Worm (Caenorhabditis elegans) whole organism, L1 larva: Measurements from ENCODE around the gene mdt-10.

Experiments
- C04F5.9 ChIP-seq: sonication (generic microtip); optimal IDR thresholded peaks from 2 replicates; lab custom pipeline; 2016; ENCODE audit warnings: missing genetic modification characterization, missing compliant biosample characterization
- C16A3.4 ChIP-seq: fragments of 150-350 bp; optimal IDR thresholded peaks from 2 replicates; lab custom pipeline; 2014; ENCODE audit warnings: missing biosample characterization, missing genetic modification characterization
- aha-1 ChIP-seq: fragments of 150-350 bp; optimal IDR thresholded peaks from 2 replicates; lab custom pipeline; 2014; ENCODE audit warnings: missing biosample characterization, missing genetic modification characterization
- alr-1 ChIP-seq: fragments of 200-800 bp; sonication (Bioruptor generic); optimal IDR thresholded peaks from 2 replicates; lab custom pipeline; 2018; ENCODE audit warnings: borderline replicate concordance, mild to moderate bottlenecking, missing genetic modification characterization, missing compliant biosample characterization
- aly-2 ChIP-seq: fragments of 150-350 bp; optimal IDR thresholded peaks from 2 replicates; lab custom pipeline; 2014; ENCODE audit warnings: missing biosample characterization, missing genetic modification characterization
- blmp-1 ChIP-seq: fragments of 150-350 bp; optimal IDR thresholded peaks from 2 replicates; lab custom pipeline; 2014; ENCODE audit warnings: missing biosample characterization, missing genetic modification characterization
- ceh-8 ChIP-seq: fragments of 200-800 bp; sonication (Bioruptor generic); optimal IDR thresholded peaks from 2 replicates; lab custom pipeline; 2018; ENCODE audit warnings: mild to moderate bottlenecking, missing genetic modification characterization, moderate library complexity, missing compliant biosample characterization
- ceh-88 ChIP-seq: fragments of 200-800 bp; sonication (Bioruptor generic); IDR thresholded peaks from 2 replicates; pipeline ENCODE4 v1.3.6; 2022; ENCODE audit warnings: missing genetic modification characterization, missing compliant biosample characterization
- ceh-90 ChIP-seq: sonication (generic microtip); optimal IDR thresholded peaks from 2 replicates; lab custom pipeline; 2016; ENCODE audit warnings: missing genetic modification characterization, missing compliant biosample characterization
- ces-1 ChIP-seq: fragments of 150-350 bp; optimal IDR thresholded peaks from 2 replicates; lab custom pipeline; 2014; ENCODE audit warnings: missing biosample characterization, missing genetic modification reagents, missing genetic modification characterization
- dpl-1 ChIP-seq, 3 experiments: fragments of 150-350 bp in 2 of 3; sonication (generic microtip) in 1 of 3; optimal IDR thresholded peaks; 2 replicates each; lab custom pipeline; 2014 to 2017; ENCODE audit warnings: missing biosample characterization in 3 of 3, missing genetic modification characterization in 3 of 3, missing genetic modification reagents in 3 of 3
- efl-1 ChIP-seq, 4 experiments: fragments of 150-350 bp; optimal IDR thresholded peaks in 3 of 4; peaks in 1 of 4; 1 replicate in 1 of 4; 2 replicates in 3 of 4; lab custom pipeline; 2014; ENCODE audit warnings: missing biosample characterization in 2 of 4, missing genetic modification characterization in 2 of 4, missing genetic modification reagents in 2 of 4
- efl-3 ChIP-seq: fragments of 200-800 bp; sonication (Bioruptor generic); optimal IDR thresholded peaks from 2 replicates; lab custom pipeline; 2018; ENCODE audit warnings: mild to moderate bottlenecking, missing genetic modification characterization, missing compliant biosample characterization
- elt-2 ChIP-seq: sonication (generic microtip); optimal IDR thresholded peaks from 2 replicates; lab custom pipeline; 2016; ENCODE audit warnings: missing genetic modification characterization, mild to moderate bottlenecking, inconsistent platforms, missing compliant biosample characterization, missing genetic modification reagents
- elt-3 ChIP-seq, 6 experiments: fragments of 150-350 bp in 1 of 6; sonication (generic microtip); optimal IDR thresholded peaks; 2 replicates each; lab custom pipeline; 2017 to 2018; ENCODE audit warnings: missing biosample characterization in 6 of 6, missing genetic modification characterization in 6 of 6, inconsistent platforms in 1 of 6
- ets-5 ChIP-seq: fragments of 200-800 bp; sonication (Bioruptor generic); IDR thresholded peaks from 2 replicates; pipeline ENCODE4 v1.3.6; 2022; ENCODE audit warnings: missing genetic modification characterization, missing compliant biosample characterization
- fkh-4 ChIP-seq: sonication (generic microtip); optimal IDR thresholded peaks from 2 replicates; lab custom pipeline; 2016; ENCODE audit warnings: missing compliant biosample characterization, missing genetic modification characterization, borderline replicate concordance
- fkh-8 ChIP-seq: sonication (generic microtip); optimal IDR thresholded peaks from 2 replicates; lab custom pipeline; 2016; ENCODE audit warnings: mild to moderate bottlenecking, missing genetic modification characterization, missing compliant biosample characterization
- fos-1 ChIP-seq: fragments of 150-350 bp; optimal IDR thresholded peaks from 2 replicates; lab custom pipeline; 2014; ENCODE audit warnings: missing biosample characterization, missing genetic modification characterization
- grh-1 ChIP-seq: fragments of 200-800 bp; sonication (Bioruptor generic); IDR thresholded peaks from 2 replicates; pipeline ENCODE4 v1.3.6; 2022; ENCODE audit warnings: missing genetic modification reagents, missing genetic modification characterization, missing compliant biosample characterization
- hlh-4 ChIP-seq: sonication (generic microtip); optimal IDR thresholded peaks from 2 replicates; lab custom pipeline; 2016; ENCODE audit warnings: mild to moderate bottlenecking, missing genetic modification characterization, missing compliant biosample characterization
- hpl-2 ChIP-seq: fragments of 150-350 bp; optimal IDR thresholded peaks from 2 replicates; lab custom pipeline; 2014; ENCODE audit warnings: missing biosample characterization, missing genetic modification reagents, missing genetic modification characterization
- irx-1 ChIP-seq: sonication (generic microtip); optimal IDR thresholded peaks from 2 replicates; lab custom pipeline; 2016; ENCODE audit warnings: missing genetic modification characterization, missing compliant biosample characterization
- isw-1 ChIP-seq: fragments of 200-800 bp; sonication (Bioruptor generic); IDR thresholded peaks from 2 replicates; pipeline ENCODE4 v1.3.6; 2022; ENCODE audit warnings: missing genetic modification characterization, missing compliant biosample characterization
- lin-13 ChIP-seq: fragments of 150-350 bp; optimal IDR thresholded peaks from 2 replicates; lab custom pipeline; 2014; ENCODE audit warnings: missing biosample characterization, missing genetic modification reagents, missing genetic modification characterization
- lin-14 ChIP-seq: fragments of 200-800 bp; sonication (Bioruptor generic); optimal IDR thresholded peaks from 2 replicates; lab custom pipeline; 2018; ENCODE audit warnings: mild to moderate bottlenecking, missing genetic modification characterization, moderate library complexity, missing compliant biosample characterization
- lin-35 ChIP-seq, 2 experiments: fragments of 150-350 bp; optimal IDR thresholded peaks; 2 replicates each; lab custom pipeline; 2014; ENCODE audit warnings: missing biosample characterization in 2 of 2, missing genetic modification characterization in 2 of 2, missing genetic modification reagents in 2 of 2
- lin-39 ChIP-seq: fragments of 150-350 bp; optimal IDR thresholded peaks from 2 replicates; lab custom pipeline; 2014; ENCODE audit warnings: missing biosample characterization, missing genetic modification reagents, missing genetic modification characterization
- mef-2 ChIP-seq: fragments of 150-350 bp; optimal IDR thresholded peaks from 2 replicates; lab custom pipeline; 2014; ENCODE audit warnings: missing biosample characterization, missing genetic modification characterization
- nhr-11 ChIP-seq: fragments of 150-350 bp; optimal IDR thresholded peaks from 2 replicates; lab custom pipeline; 2014; ENCODE audit warnings: missing biosample characterization, missing genetic modification characterization
- nhr-28 ChIP-seq: fragments of 150-350 bp; optimal IDR thresholded peaks from 2 replicates; lab custom pipeline; 2014; ENCODE audit warnings: missing biosample characterization, missing genetic modification characterization
- nhr-47 ChIP-seq: sonication (generic microtip); optimal IDR thresholded peaks from 2 replicates; lab custom pipeline; 2016; ENCODE audit warnings: mild to moderate bottlenecking, missing genetic modification characterization, moderate library complexity, missing compliant biosample characterization
- nhr-71 ChIP-seq: sonication (generic microtip); optimal IDR thresholded peaks from 2 replicates; lab custom pipeline; 2016; ENCODE audit warnings: mild to moderate bottlenecking, missing genetic modification characterization, moderate library complexity, missing compliant biosample characterization
- nhr-76 ChIP-seq: sonication (generic microtip); optimal IDR thresholded peaks from 2 replicates; lab custom pipeline; 2017; ENCODE audit warnings: missing biosample characterization, missing genetic modification characterization
- nhr-77 ChIP-seq: fragments of 150-350 bp; optimal IDR thresholded peaks from 2 replicates; lab custom pipeline; 2014; ENCODE audit warnings: missing biosample characterization, missing genetic modification characterization
- nhr-84 ChIP-seq: sonication (generic microtip); optimal IDR thresholded peaks from 2 replicates; lab custom pipeline; 2017; ENCODE audit warnings: missing biosample characterization, missing genetic modification characterization
- nhr-85 ChIP-seq: sonication (generic microtip); peaks from one replicate; lab custom pipeline; 2016; ENCODE audit warnings: missing genetic modification characterization, inconsistent platforms, missing compliant biosample characterization
- pag-3 ChIP-seq: sonication (generic microtip); optimal IDR thresholded peaks from 2 replicates; lab custom pipeline; 2017; ENCODE audit warnings: missing genetic modification characterization, mild to moderate bottlenecking, missing compliant biosample characterization, antibody characterized with exemption, borderline replicate concordance; ENCODE audit not compliant: insufficient read depth
- pax-3 ChIP-seq: fragments of 200-800 bp; sonication (Bioruptor generic); optimal IDR thresholded peaks from 2 replicates; lab custom pipeline; 2018; ENCODE audit warnings: mild to moderate bottlenecking, missing genetic modification characterization, moderate library complexity, missing compliant biosample characterization
- pqm-1 ChIP-seq: sonication (generic microtip); optimal IDR thresholded peaks from 3 replicates; lab custom pipeline; 2017; ENCODE audit warnings: missing biosample characterization, missing genetic modification characterization
- rnt-1 ChIP-seq: sonication (generic microtip); optimal IDR thresholded peaks from 2 replicates; lab custom pipeline; 2016; ENCODE audit warnings: mild to moderate bottlenecking, missing genetic modification characterization, moderate library complexity, missing compliant biosample characterization
- snpc-4 ChIP-seq: fragments of 150-350 bp; optimal IDR thresholded peaks from 2 replicates; lab custom pipeline; 2014; ENCODE audit warnings: missing biosample characterization, missing genetic modification characterization
- snu-23 ChIP-seq: sonication (generic microtip); optimal IDR thresholded peaks from 2 replicates; lab custom pipeline; 2016; ENCODE audit warnings: missing genetic modification characterization, missing compliant biosample characterization
- sox-4 ChIP-seq: sonication (generic microtip); optimal IDR thresholded peaks from 2 replicates; lab custom pipeline; 2016; ENCODE audit warnings: missing genetic modification characterization, missing compliant biosample characterization
- sptf-1 ChIP-seq: fragments of 150-350 bp; optimal IDR thresholded peaks from 2 replicates; lab custom pipeline; 2014; ENCODE audit warnings: missing biosample characterization, missing genetic modification characterization
- tbx-2 ChIP-seq: sonication (generic microtip); optimal IDR thresholded peaks from 2 replicates; lab custom pipeline; 2016; ENCODE audit warnings: missing genetic modification characterization, missing compliant biosample characterization
- tlp-1 ChIP-seq: fragments of 150-350 bp; optimal IDR thresholded peaks from 2 replicates; lab custom pipeline; 2014; ENCODE audit warnings: missing biosample characterization, missing genetic modification characterization
- unc-30 ChIP-seq: sonication (generic microtip); optimal IDR thresholded peaks from 2 replicates; lab custom pipeline; 2017; ENCODE audit warnings: missing biosample characterization, missing genetic modification characterization
- unc-62 ChIP-seq: fragments of 150-350 bp; optimal IDR thresholded peaks from 2 replicates; lab custom pipeline; 2014; ENCODE audit warnings: missing biosample characterization, missing genetic modification reagents, missing genetic modification characterization
- vab-15 ChIP-seq: sonication (generic microtip); optimal IDR thresholded peaks from 2 replicates; lab custom pipeline; 2017; ENCODE audit warnings: missing genotype, mild to moderate bottlenecking, missing genetic modification characterization, missing compliant biosample characterization
- xbp-1 ChIP-seq: sonication (generic microtip); optimal IDR thresholded peaks from 2 replicates; lab custom pipeline; 2016; ENCODE audit warnings: missing genetic modification characterization, missing compliant biosample characterization
- zip-4 ChIP-seq: fragments of 200-800 bp; sonication (Bioruptor generic); optimal IDR thresholded peaks from 2 replicates; lab custom pipeline; 2018; ENCODE audit warnings: mild to moderate bottlenecking, missing genetic modification characterization, moderate library complexity, missing compliant biosample characterization
- ztf-11 ChIP-seq, 2 experiments: sonication (generic microtip); optimal IDR thresholded peaks; 2 replicates each; lab custom pipeline; 2016 to 2017; ENCODE audit warnings: missing genetic modification characterization in 2 of 2, missing biosample characterization in 1 of 2, missing compliant biosample characterization in 1 of 2
- ztf-4 ChIP-seq: fragments of 150-350 bp; optimal IDR thresholded peaks from 2 replicates; lab custom pipeline; 2014; ENCODE audit warnings: missing biosample characterization, missing genetic modification characterization

The mdt-10 gene

DNA sequence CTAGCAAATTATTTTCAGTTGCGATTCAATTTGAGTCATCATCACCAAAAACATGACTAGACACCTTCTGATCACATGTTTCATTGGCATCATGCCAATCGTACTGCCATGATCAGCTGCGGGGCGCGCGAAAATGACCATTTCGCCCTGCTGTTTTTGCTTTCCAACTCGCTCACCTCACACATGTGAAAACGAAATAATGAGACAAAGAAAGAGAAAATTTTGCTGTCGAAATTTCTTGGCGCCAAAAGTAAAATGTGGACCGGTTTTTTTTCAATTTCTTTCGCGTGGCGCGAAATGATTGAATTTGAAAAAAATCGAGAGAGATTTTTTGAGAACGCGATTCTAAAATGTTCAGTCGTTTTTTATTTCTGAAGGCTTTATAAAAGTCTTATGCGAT is 48.0 kb downstream of the mdt-10 start (continued):
- peak; percentile 77 for TF ChIP-seq lin-14
- no peak for TF ChIP-seq zip-4 (GFP tag; lab: Kevin White, UChicago)
- TF ChIP-seq C04F5.9 (tag; lab: Kevin White, UChicago): no peak
- peak; percentile 19 for TF ChIP-seq nhr-47 (tag; lab: Kevin White, UChicago)
- TF ChIP-seq xbp-1 (tag; lab: Kevin White, UChicago): no peak
- no peak for TF ChIP-seq rnt-1 (tag; lab: Kevin White, UChicago)
- TF ChIP-seq tbx-2 (tag; lab: Kevin White, UChicago): no peak
- TF ChIP-seq sox-4: no peak
- peak; percentile 57 to 65 for TF ChIP-seq efl-1 (optimal IDR thresholded peaks at IDR 0.05; lab: Kevin White, UChicago)
- peak; percentile 75 to 97 for TF ChIP-seq efl-1 (GFP tag; optimal IDR thresholded peaks at IDR 0.05 in 1 of 2; lab: Kevin White, UChicago)
- TF ChIP-seq aly-2: no peak
- TF ChIP-seq nhr-77 (tag; lab: Kevin White, UChicago): no peak
- no peak for TF ChIP-seq hlh-4
- no peak for TF ChIP-seq ets-5
- peak in 2 of 6 experiments; percentile 23 to 28 for TF ChIP-seq elt-3 (tag; optimal IDR thresholded peaks at IDR 0.05; lab: Kevin White, UChicago)
- TF ChIP-seq aha-1: no peak
- no peak for TF ChIP-seq snpc-4
- peak; percentile 28 for TF ChIP-seq pag-3 (tag; lab: Kevin White, UChicago)
- no peak for TF ChIP-seq elt-2 (tag; lab: Kevin White, UChicago)
- peak; percentile 90 for TF ChIP-seq grh-1
- TF ChIP-seq nhr-85: peak; percentile 98
- TF ChIP-seq fkh-4 (tag; lab: Kevin White, UChicago): no peak
- no peak for TF ChIP-seq isw-1 (GFP tag; lab: Robert Waterston, UW)
- TF ChIP-seq nhr-76 (tag; lab: Kevin White, UChicago): no peak
- peak; percentile 52 for TF ChIP-seq snu-23
- TF ChIP-seq tlp-1 (tag; lab: Kevin White, UChicago): no peak
- TF ChIP-seq ztf-4: no peak
- no peak for TF ChIP-seq nhr-84
- no peak for TF ChIP-seq pax-3
- no peak for TF ChIP-seq lin-39 (tag; lab: Kevin White, UChicago)
- peak; percentile 74 for TF ChIP-seq nhr-71
- no peak for TF ChIP-seq ceh-90 (tag; lab: Kevin White, UChicago)
- TF ChIP-seq pqm-1 (tag; lab: Kevin White, UChicago): no peak
- TF ChIP-seq sptf-1: no peak
- TF ChIP-seq unc-30 (tag; lab: Kevin White, UChicago): no peak
- no peak for TF ChIP-seq C16A3.4
- TF ChIP-seq hpl-2 (GFP tag; lab: Kevin White, UChicago): no peak
- TF ChIP-seq fos-1 (tag; lab: Kevin White, UChicago): no peak
- TF ChIP-seq vab-15: no peak
- TF ChIP-seq ceh-8 (GFP tag; lab: Kevin White, UChicago): no peak
- TF ChIP-seq mef-2 (tag; lab: Kevin White, UChicago): no peak
- peak; percentile 36 for TF ChIP-seq irx-1 (tag; lab: Kevin White, UChicago)
- peak; percentile 6 for TF ChIP-seq lin-13 (GFP tag; lab: Kevin White, UChicago)
- TF ChIP-seq unc-62 (GFP tag; lab: Kevin White, UChicago): no peak
- no peak for TF ChIP-seq nhr-11

DNA sequence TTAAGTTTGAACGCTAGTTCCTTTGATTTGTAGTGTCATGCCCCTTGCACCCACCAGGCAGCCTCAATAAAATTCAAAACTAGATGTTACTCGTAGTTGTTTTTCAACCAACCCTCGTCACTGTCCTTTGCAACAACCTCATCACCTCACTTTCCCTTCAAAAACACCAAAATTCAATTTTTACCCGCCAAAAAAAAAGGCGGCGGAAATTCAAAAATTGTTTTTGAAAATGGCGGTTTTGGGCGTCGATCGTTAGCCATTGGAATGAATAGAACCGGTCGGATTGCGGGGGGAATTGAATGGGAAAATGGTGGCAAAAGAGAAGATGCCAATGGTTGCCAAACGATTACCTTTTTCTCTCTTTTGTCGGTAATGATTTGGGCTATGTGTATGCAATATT is 48.8 kb downstream of the mdt-10 start:
- TF ChIP-seq alr-1 (tag; lab: Kevin White, UChicago): no peak
- peak; percentile 17 to 50 (median 40) for TF ChIP-seq dpl-1 (GFP tag; optimal IDR thresholded peaks at IDR 0.05; lab: Kevin White, UChicago)
- no peak for TF ChIP-seq zip-4 (GFP tag; lab: Kevin White, UChicago)
- no peak for TF ChIP-seq tbx-2 (tag; lab: Kevin White, UChicago)
- TF ChIP-seq ces-1: no peak
- no peak for TF ChIP-seq grh-1
- TF ChIP-seq efl-1 (optimal IDR thresholded peaks at IDR 0.05; lab: Kevin White, UChicago): peak in 1 of 2 experiments; percentile 11
- peak; percentile 46 to 94 for TF ChIP-seq efl-1 (GFP tag; optimal IDR thresholded peaks at IDR 0.05 in 1 of 2; lab: Kevin White, UChicago)
- no peak for TF ChIP-seq hpl-2 (GFP tag; lab: Kevin White, UChicago)
- no peak for TF ChIP-seq nhr-28
- TF ChIP-seq ztf-11 (tag; optimal IDR thresholded peaks at IDR 0.05; lab: Kevin White, UChicago): no peak
- no peak for TF ChIP-seq aha-1
- TF ChIP-seq blmp-1 (tag; lab: Kevin White, UChicago): peak; percentile 53
- no peak for TF ChIP-seq fkh-8 (tag; lab: Kevin White, UChicago)
- peak; percentile 17 for TF ChIP-seq lin-14
- TF ChIP-seq nhr-11: no peak
- peak in 1 of 2 experiments; percentile 63 for TF ChIP-seq lin-35 (GFP tag; optimal IDR thresholded peaks at IDR 0.05; lab: Kevin White, UChicago)
- no peak for TF ChIP-seq efl-3 (GFP tag; lab: Kevin White, UChicago)
- peak; percentile 18 for TF ChIP-seq nhr-85
- TF ChIP-seq elt-2 (tag; lab: Kevin White, UChicago): no peak
- TF ChIP-seq ceh-88 (GFP tag; lab: Robert Waterston, UW): no peak
